Worm (Caenorhabditis elegans) whole organism, late embryonic: ENCODE results near the gene srx-86.

ENCODE experiments used
- F13H6.1 ChIP-seq: sonication (generic microtip); optimal IDR thresholded peaks from 2 replicates; lab custom pipeline; 2016; ENCODE audit warnings: missing genetic modification characterization, missing compliant biosample characterization
- ahr-1 ChIP-seq: sonication (generic microtip); optimal IDR thresholded peaks from 2 replicates; lab custom pipeline; 2016; ENCODE audit warnings: missing genetic modification characterization, missing compliant biosample characterization
- ceh-48 ChIP-seq: sonication (generic microtip); optimal IDR thresholded peaks from 2 replicates; lab custom pipeline; 2016; ENCODE audit warnings: missing genetic modification characterization, inconsistent platforms, missing compliant biosample characterization
- ets-4 ChIP-seq: sonication (generic microtip); optimal IDR thresholded peaks from 2 replicates; lab custom pipeline; 2016; ENCODE audit warnings: missing genetic modification characterization, missing compliant biosample characterization
- hlh-30 ChIP-seq: sonication (generic microtip); optimal IDR thresholded peaks from 2 replicates; lab custom pipeline; 2017; ENCODE audit warnings: antibody characterized with exemption, missing genetic modification characterization, missing compliant biosample characterization; ENCODE audit not compliant: insufficient read depth
- hlh-8 ChIP-seq: sonication (generic microtip); optimal IDR thresholded peaks from 2 replicates; lab custom pipeline; 2016; ENCODE audit warnings: missing genotype, missing genetic modification characterization, missing compliant biosample characterization
- nfya-1 ChIP-seq: sonication (generic microtip); optimal IDR thresholded peaks from 2 replicates; lab custom pipeline; 2017; ENCODE audit warnings: missing genetic modification characterization, mild to moderate bottlenecking, missing compliant biosample characterization, antibody characterized with exemption, moderate library complexity
- npax-4 ChIP-seq: sonication (generic microtip); optimal IDR thresholded peaks from 2 replicates; lab custom pipeline; 2016; ENCODE audit warnings: missing genetic modification characterization, missing compliant biosample characterization
- pat-9 ChIP-seq: fragments of 200-800 bp; sonication (Bioruptor generic); optimal IDR thresholded peaks from 2 replicates; lab custom pipeline; 2018; ENCODE audit warnings: mild to moderate bottlenecking, missing genetic modification characterization, moderate library complexity, missing compliant biosample characterization
- pha-2 ChIP-seq: sonication (generic microtip); optimal IDR thresholded peaks from 2 replicates; lab custom pipeline; 2017; ENCODE audit warnings: mild to moderate bottlenecking, missing genetic modification characterization, missing compliant biosample characterization
- pqm-1 ChIP-seq: sonication (generic microtip); optimal IDR thresholded peaks from 2 replicates; lab custom pipeline; 2016; ENCODE audit warnings: missing genetic modification characterization, missing compliant biosample characterization
- rnt-1 ChIP-seq: sonication (generic microtip); optimal IDR thresholded peaks from 2 replicates; lab custom pipeline; 2016; ENCODE audit warnings: missing genetic modification characterization, missing compliant biosample characterization
- tbx-2 ChIP-seq: sonication (generic microtip); optimal IDR thresholded peaks from 2 replicates; lab custom pipeline; 2016; ENCODE audit warnings: missing genetic modification characterization, missing compliant biosample characterization

- TF ChIP-seq hlh-30 (no peak), pat-9 (tag; lab: Kevin White, UChicago) (no peak), ets-4 (no peak), F13H6.1 (no peak), ceh-48 (tag; lab: Kevin White, UChicago) (no peak), pqm-1 (tag; lab: Kevin White, UChicago) (no peak), pha-2 (no peak), hlh-8 (tag; lab: Kevin White, UChicago) (no peak), npax-4 (tag; lab: Kevin White, UChicago) (no peak), tbx-2 (tag; lab: Kevin White, UChicago) (no peak), nfya-1 (tag; lab: Kevin White, UChicago) (no peak), ahr-1 (tag; lab: Kevin White, UChicago) (no peak), rnt-1 (tag; lab: Kevin White, UChicago) (no peak)
These were observed 35.2 kb upstream of the srx-86 start, which contains the start of gene ccch-1 for ce11 chrV:11527531-11527930.
